Fruit fly (Drosophila melanogaster) whole organism, embryonic: ENCODE measurements around the gene RhoBTB.

ENCODE experiments used
- B-H2 ChIP-seq: fragments of 200-800 bp; sonication (Bioruptor generic); optimal IDR thresholded peaks from 2 replicates; lab custom pipeline; 2018; ENCODE audit warnings: missing biosample characterization, mild to moderate bottlenecking, missing genetic modification characterization
- CG10209 ChIP-seq: fragments of 200-800 bp; sonication (Bioruptor generic); optimal IDR thresholded peaks from 3 replicates; lab custom pipeline; 2017; ENCODE audit warnings: missing biosample characterization, mild to moderate bottlenecking, missing genetic modification characterization, missing genetic modification reagents
- CG10274 ChIP-seq: fragments of 200-800 bp; sonication (Bioruptor generic); optimal IDR thresholded peaks from 3 replicates; lab custom pipeline; 2017; ENCODE audit warnings: missing biosample characterization, mild to moderate bottlenecking, missing genetic modification characterization
- CG10431 ChIP-seq: fragments of 200-800 bp; sonication (Bioruptor generic); optimal IDR thresholded peaks from 3 replicates; lab custom pipeline; 2018; ENCODE audit warnings: missing biosample characterization, mild to moderate bottlenecking, missing genetic modification characterization
- CG11560 ChIP-seq: fragments of 200-800 bp; sonication (Bioruptor generic); IDR thresholded peaks from 3 replicates; pipeline ENCODE4 v1.3.6; 2022; ENCODE audit warnings: missing biosample characterization, missing genetic modification characterization
- CG12236 ChIP-seq: fragments of 200-800 bp; sonication (Bioruptor generic); optimal IDR thresholded peaks from 2 replicates; lab custom pipeline; 2016; ENCODE audit warnings: missing biosample characterization, missing genetic modification characterization
- CG12659 ChIP-seq: fragments of 200-800 bp; sonication (Bioruptor generic); optimal IDR thresholded peaks from 3 replicates; lab custom pipeline; 2017; ENCODE audit warnings: mild to moderate bottlenecking, missing biosample characterization, missing genetic modification reagents, missing genetic modification characterization
- CG12769 ChIP-seq: fragments of 200-800 bp; sonication (Bioruptor generic); optimal IDR thresholded peaks from 2 replicates; lab custom pipeline; 2019; ENCODE audit warnings: missing biosample characterization, mild to moderate bottlenecking, missing genetic modification characterization, moderate library complexity
- CG14965 ChIP-seq: fragments of 200-800 bp; sonication (Bioruptor generic); optimal IDR thresholded peaks from 2 replicates; lab custom pipeline; 2016; ENCODE audit warnings: missing biosample characterization, missing genetic modification characterization, borderline replicate concordance
- CG16779 ChIP-seq: fragments of 200-800 bp; sonication (Bioruptor generic); IDR thresholded peaks from 2 replicates; pipeline ENCODE4 v1.3.6; 2022; ENCODE audit warnings: missing biosample characterization, missing genetic modification characterization
- CG17359 ChIP-seq: fragments of 200-800 bp; sonication (Bioruptor generic); optimal IDR thresholded peaks from 3 replicates; lab custom pipeline; 2018; ENCODE audit warnings: missing biosample characterization, mild to moderate bottlenecking, missing genetic modification characterization, moderate library complexity
- CG17568 ChIP-seq: fragments of 200-800 bp; sonication (Bioruptor generic); optimal IDR thresholded peaks from 2 replicates; lab custom pipeline; 2018; ENCODE audit warnings: missing biosample characterization, mild to moderate bottlenecking, missing genetic modification characterization, moderate library complexity
- CG2129 ChIP-seq: fragments of 200-800 bp; sonication (Bioruptor generic); IDR thresholded peaks from 2 replicates; pipeline ENCODE4 v1.3.6; 2022; ENCODE audit warnings: missing biosample characterization, missing genetic modification characterization; ENCODE audit not compliant: partially characterized antibody
- CG2889 ChIP-seq: fragments of 200-800 bp; sonication (Bioruptor generic); IDR thresholded peaks from 3 replicates; pipeline ENCODE4 v1.3.6; 2022; ENCODE audit warnings: missing biosample characterization, missing genetic modification characterization
- CG30020 ChIP-seq: fragments of 200-800 bp; optimal IDR thresholded peaks from 2 replicates; lab custom pipeline; 2019; ENCODE audit warnings: missing biosample characterization, mild to moderate bottlenecking, missing genetic modification characterization, moderate library complexity
- CG30403 ChIP-seq: fragments of 200-800 bp; sonication (Bioruptor generic); optimal IDR thresholded peaks from 3 replicates; lab custom pipeline; 2016; ENCODE audit warnings: missing biosample characterization, missing genetic modification characterization
- CG31441 ChIP-seq: fragments of 200-800 bp; sonication (Bioruptor generic); IDR thresholded peaks from 2 replicates; pipeline ENCODE4 v1.3.6; 2022; ENCODE audit warnings: missing biosample characterization, missing genetic modification characterization
- CG6254 ChIP-seq: fragments of 200-800 bp; sonication (Bioruptor generic); optimal IDR thresholded peaks from 3 replicates; lab custom pipeline; 2017; ENCODE audit warnings: mild to moderate bottlenecking, missing biosample characterization, missing genetic modification reagents, missing genetic modification characterization
- CG6689 ChIP-seq: fragments of 200-800 bp; sonication (Bioruptor generic); IDR thresholded peaks from 2 replicates; pipeline ENCODE4 v1.3.6; 2022; ENCODE audit warnings: missing biosample characterization, missing genetic modification characterization
- CG8290 ChIP-seq, 3 experiments: fragments of 200-800 bp; sonication (Bioruptor generic); optimal IDR thresholded peaks; 2 replicates each; lab custom pipeline; 2016 to 2019; ENCODE audit warnings: missing biosample characterization in 3 of 3, missing genetic modification characterization in 3 of 3, mild to moderate bottlenecking in 2 of 3, moderate library complexity in 1 of 3
- CG8359 ChIP-seq: fragments of 200-800 bp; sonication (Bioruptor generic); optimal IDR thresholded peaks from 2 replicates; lab custom pipeline; 2017; ENCODE audit warnings: missing biosample characterization, mild to moderate bottlenecking, missing genetic modification characterization, borderline replicate concordance
- CG8388 ChIP-seq: fragments of 200-800 bp; sonication (Bioruptor generic); optimal IDR thresholded peaks from 2 replicates; lab custom pipeline; 2019; ENCODE audit warnings: missing biosample characterization, mild to moderate bottlenecking, missing genetic modification characterization, moderate library complexity
- CrebB ChIP-seq: fragments of 200-800 bp; sonication (Bioruptor generic); optimal IDR thresholded peaks from 3 replicates; lab custom pipeline; 2018; ENCODE audit warnings: missing biosample characterization, mild to moderate bottlenecking, missing genetic modification characterization
- Dek ChIP-seq: fragments of 200-800 bp; sonication (Bioruptor generic); optimal IDR thresholded peaks from 3 replicates; lab custom pipeline; 2019; ENCODE audit warnings: missing biosample characterization, mild to moderate bottlenecking, missing genetic modification characterization, moderate library complexity
- Dll ChIP-seq: fragments of 200-800 bp; sonication (Bioruptor generic); IDR thresholded peaks from 4 replicates; pipeline ENCODE4 v1.3.6; 2022; ENCODE audit warnings: missing biosample characterization, missing genetic modification characterization; ENCODE audit not compliant: partially characterized antibody
- Fer1 ChIP-seq: fragments of 200-800 bp; sonication (Bioruptor generic); optimal IDR thresholded peaks from 2 replicates; lab custom pipeline; 2017; ENCODE audit warnings: missing biosample characterization, mild to moderate bottlenecking, missing genetic modification characterization
- MTF-1 ChIP-seq: fragments of 200-800 bp; sonication (Bioruptor generic); optimal IDR thresholded peaks from 2 replicates; lab custom pipeline; 2018; ENCODE audit warnings: missing biosample characterization, mild to moderate bottlenecking, missing genetic modification characterization, borderline replicate concordance
- Neu2 ChIP-seq: fragments of 200-800 bp; sonication (Bioruptor generic); optimal IDR thresholded peaks from 3 replicates; lab custom pipeline; 2016; ENCODE audit warnings: missing biosample characterization, missing genetic modification characterization, borderline replicate concordance
- Nf-YC ChIP-seq: fragments of 200-800 bp; optimal IDR thresholded peaks from 3 replicates; lab custom pipeline; 2019; ENCODE audit warnings: missing biosample characterization, mild to moderate bottlenecking, missing genetic modification characterization, moderate library complexity
- Scr ChIP-seq: fragments of 200-800 bp; sonication (Bioruptor generic); IDR thresholded peaks from 2 replicates; pipeline ENCODE4 v1.3.6; 2022; ENCODE audit warnings: missing biosample characterization, missing genetic modification characterization; ENCODE audit not compliant: partially characterized antibody
- Sry-β ChIP-seq: fragments of 200-800 bp; sonication (Bioruptor generic); optimal IDR thresholded peaks from 2 replicates; lab custom pipeline; 2018; ENCODE audit warnings: missing biosample characterization, mild to moderate bottlenecking, missing genetic modification characterization, moderate library complexity
- Tbp ChIP-seq: fragments of >200 bp; optimal IDR thresholded peaks from 2 replicates; lab custom pipeline; 2018; ENCODE audit warnings: missing biosample characterization, missing genetic modification characterization
- al ChIP-seq: fragments of 200-800 bp; sonication (Bioruptor generic); IDR thresholded peaks from 2 replicates; pipeline ENCODE4 v1.3.6; 2022; ENCODE audit warnings: missing biosample characterization, missing genetic modification characterization
- aop ChIP-seq: fragments of 200-800 bp; sonication (Bioruptor generic); IDR thresholded peaks from 2 replicates; pipeline ENCODE4 v1.3.6; 2022; ENCODE audit warnings: missing biosample characterization, missing genetic modification characterization
- ara ChIP-seq: fragments of 200-800 bp; sonication (Bioruptor generic); IDR thresholded peaks from 2 replicates; pipeline ENCODE4 v1.3.6; 2022; ENCODE audit warnings: missing biosample characterization, missing genetic modification characterization
- chif ChIP-seq, 2 experiments: fragments of 200-800 bp; sonication (Bioruptor generic); optimal IDR thresholded peaks; 3 replicates each; lab custom pipeline; 2016; ENCODE audit warnings: missing biosample characterization in 2 of 2, missing genetic modification characterization in 2 of 2
- crp ChIP-seq, 2 experiments: fragments of 200-800 bp; sonication (Bioruptor generic); optimal IDR thresholded peaks; 2 replicates in 1 of 2; 3 replicates in 1 of 2; lab custom pipeline; 2017; ENCODE audit warnings: missing biosample characterization in 2 of 2, missing genetic modification characterization in 2 of 2, mild to moderate bottlenecking in 1 of 2, moderate library complexity in 1 of 2
- dm ChIP-seq: fragments of 200-800 bp; sonication (Bioruptor generic); optimal IDR thresholded peaks from 3 replicates; lab custom pipeline; 2016; ENCODE audit warnings: missing biosample characterization, missing genetic modification characterization
- dmrt11E ChIP-seq: fragments of 200-800 bp; sonication (Bioruptor generic); optimal IDR thresholded peaks from 3 replicates; lab custom pipeline; 2018; ENCODE audit warnings: missing biosample characterization, mild to moderate bottlenecking, missing genetic modification characterization, moderate library complexity
- esg ChIP-seq: fragments of 200-800 bp; sonication (Bioruptor generic); conservative IDR thresholded peaks from 2 replicates; pipeline ENCODE4 v1.3.6; 2022; ENCODE audit warnings: missing biosample characterization, missing genetic modification characterization
- hth ChIP-seq: fragments of >200 bp; optimal IDR thresholded peaks from 2 replicates; lab custom pipeline; 2017; ENCODE audit warnings: inconsistent platforms
- pan ChIP-seq, 4 experiments: fragments of >200 bp in 3 of 4; fragments of 200-800 bp in 1 of 4; sonication (Bioruptor generic) in 1 of 4; optimal IDR thresholded peaks in 3 of 4; IDR thresholded peaks in 1 of 4; 2 replicates each; pipeline versions ENCODE4 v1.3.6 to Lab custom; 2017 to 2022; ENCODE audit warnings: missing biosample characterization in 2 of 4, missing genetic modification characterization in 2 of 4, mixed read lengths in 1 of 4
- pum ChIP-seq: fragments of 200-800 bp; sonication (Bioruptor generic); optimal IDR thresholded peaks from 2 replicates; lab custom pipeline; 2016; ENCODE audit warnings: missing biosample characterization, missing genetic modification characterization
- repo ChIP-seq: fragments of 200-800 bp; sonication (Bioruptor generic); optimal IDR thresholded peaks from 2 replicates; lab custom pipeline; 2016; ENCODE audit warnings: missing biosample characterization, missing genetic modification characterization
- rib ChIP-seq: fragments of 200-800 bp; sonication (Bioruptor generic); IDR thresholded peaks from 2 replicates; pipeline ENCODE4 v1.3.6; 2022; ENCODE audit warnings: missing biosample characterization, missing genetic modification characterization
- sna ChIP-seq: fragments of 200-800 bp; sonication (Bioruptor generic); IDR thresholded peaks from 2 replicates; pipeline ENCODE4 v1.3.6; 2022; ENCODE audit warnings: missing biosample characterization, missing genetic modification characterization; ENCODE audit not compliant: partially characterized antibody

The RhoBTB gene

dm6 chr3L:20347762-20348580, 28.1 kb upstream of the RhoBTB start, which contains the start of the genes Rbbp5 and eRF1 (continued):
- TF ChIP-seq chif (GFP tag; optimal IDR thresholded peaks at IDR 0.05; lab: Kevin White, UChicago) (peak; percentile 42 to 62), CrebB (tag; lab: Kevin White, UChicago) (no peak), Scr (GFP tag; lab: Robert Waterston, UW) (peak; percentile 94), Dll (peak; percentile 93), CG14965 (GFP tag; lab: Kevin White, UChicago) (no peak), crp (GFP tag; optimal IDR thresholded peaks at IDR 0.05; lab: Kevin White, UChicago) (peak in 1 of 2 experiments; percentile 17), repo (no peak), dm (GFP tag; lab: Kevin White, UChicago) (peak; percentile 77), aop (no peak), CG17359 (peak; percentile 69), sna (GFP tag; lab: Robert Waterston, UW) (peak; percentile 81), CG16779 (GFP tag; lab: Robert Waterston, UW) (no peak), CG30020 (tag; lab: Kevin White, UChicago) (peak; percentile 74), CG8388 (peak; percentile 72), CG6689 (peak; percentile 81), CG31441 (GFP tag; lab: Robert Waterston, UW) (peak; percentile 80; the same call in 1 of the 2 replicates), CG6254 (GFP tag; lab: Kevin White, UChicago) (peak; percentile 26), al (GFP tag; lab: Robert Waterston, UW) (peak; percentile 82), CG8359 (GFP tag; lab: Kevin White, UChicago) (no peak), CG12236 (GFP tag; lab: Kevin White, UChicago) (no peak), CG30403 (GFP tag; lab: Kevin White, UChicago) (peak; percentile 90), CG10274 (no peak), Neu2 (GFP tag; lab: Kevin White, UChicago) (no peak), CG10209 (GFP tag; lab: Kevin White, UChicago) (peak; percentile 62), B-H2 (peak; percentile 75), Dek (tag; lab: Kevin White, UChicago) (peak; percentile 72), CG8290 (GFP tag; optimal IDR thresholded peaks at IDR 0.05; lab: Kevin White, UChicago) (peak; percentile 83), CG8290 (tag; optimal IDR thresholded peaks at IDR 0.05; lab: Kevin White, UChicago) (peak; percentile 9 to 63), CG2129 (GFP tag; lab: Robert Waterston, UW) (peak; percentile 73), Tbp (GFP tag; lab: Kevin White, UChicago) (no peak), rib (no peak), Sry-β (no peak), CG10431 (GFP tag; lab: Kevin White, UChicago) (no peak), Fer1 (GFP tag; lab: Kevin White, UChicago) (peak; percentile 22), esg (GFP tag; lab: Robert Waterston, UW) (peak; percentile 75; the same call in 1 of the 2 replicates), ara (peak; percentile 69), CG17568 (no peak), pum (peak; percentile 32), dmrt11E (tag; lab: Kevin White, UChicago) (peak; percentile 71), Nf-YC (peak; percentile 75), MTF-1 (GFP tag; lab: Kevin White, UChicago) (no peak), CG2889 (no peak), CG12769 (tag; lab: Kevin White, UChicago) (peak; percentile 10), pan (optimal IDR thresholded peaks at IDR 0.05; lab: Kevin White, UChicago) (no peak), pan (GFP tag; optimal IDR thresholded peaks at IDR 0.05 in 1 of 2, IDR thresholded peaks at IDR 0.05 in 1 of 2) (peak in 1 of 2 experiments; percentile 74), hth (lab: Kevin White, UChicago) (no peak), CG12659 (GFP tag; lab: Kevin White, UChicago) (peak; percentile 91), CG11560 (peak; percentile 39; the same call in 1 of the 3 replicates)
